Worm (Caenorhabditis elegans): ENCODE data around the gene srbc-83.

ce11 chrV:16259684-16260083 lies 37.5 kb upstream of the srbc-83 start, which contains the start of gene nhr-127:
- TF ChIP-seq W03F9.2 (tag; optimal IDR thresholded peaks at IDR 0.05) (no peak), him-1 (tag; optimal IDR thresholded peaks at IDR 0.05) (no peak), dao-5 (tag; optimal IDR thresholded peaks at IDR 0.05) (no peak)

Data from whole organism, L4/young adult.